Worm (Caenorhabditis elegans): ENCODE results near the gene dnc-1.
"Not testable (repeated sequence)": the region's sequence is repeated elsewhere in the genome, so short reads cannot be mapped to it uniquely, and the experiment has no call there.

- TF ChIP-seq flt-1 (GFP tag; IDR thresholded peaks at IDR 0.05); ceh-36 (tag; optimal IDR thresholded peaks at IDR 0.05); hmbx-1 (tag; optimal IDR thresholded peaks at IDR 0.05); ama-1 (optimal IDR thresholded peaks at IDR 0.05); ceh-13 (GFP tag; optimal IDR thresholded peaks at IDR 0.05): not testable (repeated sequence)
These were observed 22.0 kb upstream of the dnc-1 start, which contains the start of gene Y69E1A.4 for ce11 chrIV:10954955-10955354.
